Worm (Caenorhabditis elegans): ENCODE results near the gene txt-14.

txt-14 gene

DNA sequence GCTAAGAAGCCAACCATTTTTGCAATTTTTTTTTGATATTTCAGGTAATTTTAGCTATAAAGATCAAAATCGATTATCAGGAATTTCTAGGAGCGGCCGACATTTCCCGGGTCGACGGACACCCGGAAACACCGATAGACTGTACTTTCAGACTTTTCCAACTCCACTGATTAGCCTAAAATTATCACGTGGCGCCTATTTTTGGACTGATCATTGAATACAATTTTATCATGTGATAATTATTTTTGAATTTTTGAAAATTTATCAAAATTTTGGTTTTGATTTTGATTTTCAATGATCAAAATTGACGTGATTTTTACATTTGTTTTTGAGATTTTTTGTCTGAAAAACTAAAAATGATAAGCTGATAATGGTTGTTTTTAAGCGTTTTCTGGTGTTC is 4.2 kb upstream of the txt-14 start:
- TF ChIP-seq hpl-2 (GFP tag; optimal IDR thresholded peaks at IDR 0.05) (no peak), nhr-20 (tag; optimal IDR thresholded peaks at IDR 0.05) (peak; percentile 19), pax-3 (tag; optimal IDR thresholded peaks at IDR 0.05) (no peak), xbp-1 (tag; optimal IDR thresholded peaks at IDR 0.05) (no peak), unc-86 (tag; optimal IDR thresholded peaks at IDR 0.05) (no peak), snpc-4 (tag; optimal IDR thresholded peaks at IDR 0.05) (peak; percentile 35), nhr-19 (GFP tag; conservative IDR thresholded peaks at IDR 0.05) (no peak), elt-2 (tag; optimal IDR thresholded peaks at IDR 0.05) (peak; percentile 83), ceh-63 (GFP tag; optimal IDR thresholded peaks at IDR 0.05) (no peak)

DNA sequence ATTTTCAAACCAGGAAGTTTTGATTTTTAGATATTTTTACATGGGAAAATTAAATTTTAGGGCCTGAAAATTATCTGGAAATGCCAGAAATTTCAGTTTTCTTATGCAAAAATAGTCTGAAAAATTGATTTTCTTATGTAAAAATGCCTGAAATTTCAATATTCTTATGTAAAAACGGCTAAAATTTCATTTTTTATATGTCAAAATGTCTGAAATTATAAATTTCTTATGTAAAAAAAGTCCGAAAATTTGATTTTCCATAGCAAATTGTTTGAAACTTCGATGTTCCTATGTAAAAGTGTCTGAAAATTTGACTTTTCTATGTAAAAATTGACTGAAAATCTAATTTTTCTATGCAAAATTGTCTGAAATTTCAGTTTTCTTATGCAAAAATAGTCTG is 2.8 kb upstream of the txt-14 start, which contains the start of gene Y51A2D.13:
TSS of gene Y51A2D.13 (minus strand) at position 101 of the 400 bp plus-strand sequence.
- no peak for TF ChIP-seq blmp-1 (tag; optimal IDR thresholded peaks at IDR 0.05)
- no peak for TF ChIP-seq egl-27 (tag; optimal IDR thresholded peaks at IDR 0.05)
- TF ChIP-seq zip-4 (GFP tag; optimal IDR thresholded peaks at IDR 0.05), result no peak
- no peak for TF ChIP-seq unc-130 (tag; optimal IDR thresholded peaks at IDR 0.05)

ce11 chrV:18581393-18582113 is 905 bp upstream of the txt-14 start:
- no peak for TF ChIP-seq egl-27 (tag; optimal IDR thresholded peaks at IDR 0.05)
- TF ChIP-seq nhr-19 (GFP tag; conservative IDR thresholded peaks at IDR 0.05), result peak; percentile 90
- no peak for TF ChIP-seq ceh-82 (tag; optimal IDR thresholded peaks at IDR 0.05)
- peak; percentile 49 for TF ChIP-seq tbx-2 (tag; optimal IDR thresholded peaks at IDR 0.05)
- peak; percentile 83 for TF ChIP-seq rnt-1 (tag; optimal IDR thresholded peaks at IDR 0.05)
- TF ChIP-seq ztf-4 (tag; optimal IDR thresholded peaks at IDR 0.05), result peak; percentile 27
- peak; percentile 5 to 19 for TF ChIP-seq efl-1 (optimal IDR thresholded peaks at IDR 0.05)
- TF ChIP-seq efl-1 (GFP tag; optimal IDR thresholded peaks at IDR 0.05 in 1 of 2), result peak in 1 of 2 experiments; percentile 77
- peak; percentile 74 for TF ChIP-seq lin-39 (tag; optimal IDR thresholded peaks at IDR 0.05)
- peak; percentile 3 for TF ChIP-seq snpc-4 (tag; optimal IDR thresholded peaks at IDR 0.05)
- peak in 1 of 2 experiments; percentile 46 for TF ChIP-seq mdl-1 (tag; optimal IDR thresholded peaks at IDR 0.05)
- peak; percentile 44 to 63 for TF ChIP-seq lsy-2 (tag; optimal IDR thresholded peaks at IDR 0.05)
- no peak for TF ChIP-seq fkh-10 (GFP tag; optimal IDR thresholded peaks at IDR 0.05)
- TF ChIP-seq ceh-88 (GFP tag; IDR thresholded peaks at IDR 0.05), result no peak
- peak; percentile 80 for TF ChIP-seq dsc-1 (tag; optimal IDR thresholded peaks at IDR 0.05)
- peak; percentile 61 for TF ChIP-seq snu-23 (GFP tag; optimal IDR thresholded peaks at IDR 0.05)
- TF ChIP-seq lin-14 (GFP tag; optimal IDR thresholded peaks at IDR 0.05), result peak; percentile 85
- no peak for TF ChIP-seq F16B12.6 (tag; optimal IDR thresholded peaks at IDR 0.05)
- no peak for TF ChIP-seq efl-3 (GFP tag; optimal IDR thresholded peaks at IDR 0.05)
- no peak for TF ChIP-seq lir-3 (tag; optimal IDR thresholded peaks at IDR 0.05; ENCODE audit: poor library complexity)
- no peak for TF ChIP-seq pax-3 (tag; optimal IDR thresholded peaks at IDR 0.05)
- peak; percentile 44 for TF ChIP-seq nhr-20 (tag; optimal IDR thresholded peaks at IDR 0.05)
- TF ChIP-seq hlh-4 (tag; optimal IDR thresholded peaks at IDR 0.05), result no peak
- TF ChIP-seq unc-130 (tag; optimal IDR thresholded peaks at IDR 0.05), result peak; percentile 76
- peak; percentile 24 for TF ChIP-seq swsn-7 (tag; optimal IDR thresholded peaks at IDR 0.05)
- peak; percentile 74 for TF ChIP-seq fkh-4 (tag; optimal IDR thresholded peaks at IDR 0.05; ENCODE audit: borderline replicate concordance)
- TF ChIP-seq unc-62 (GFP tag; optimal IDR thresholded peaks at IDR 0.05), result no peak
- TF ChIP-seq lin-35 (GFP tag; optimal IDR thresholded peaks at IDR 0.05), result peak in 1 of 2 experiments; percentile 19
- TF ChIP-seq nhr-84 (tag; optimal IDR thresholded peaks at IDR 0.05), result no peak
- peak; percentile 66 for TF ChIP-seq pag-3 (tag; optimal IDR thresholded peaks at IDR 0.05; ENCODE audit: borderline replicate concordance, insufficient read depth)
- TF ChIP-seq ceh-63 (GFP tag; optimal IDR thresholded peaks at IDR 0.05), result no peak
- TF ChIP-seq elt-3 (tag; optimal IDR thresholded peaks at IDR 0.05), result no peak
- TF ChIP-seq pqm-1 (tag; optimal IDR thresholded peaks at IDR 0.05), result no peak
- TF ChIP-seq nhr-71 (tag; optimal IDR thresholded peaks at IDR 0.05), result peak; percentile 89
- TF ChIP-seq C16A3.4 (tag; optimal IDR thresholded peaks at IDR 0.05), result peak; percentile 21
